Fruit fly (Drosophila melanogaster): Measurements from ENCODE around the gene CG2694.
A peak's percentile ranks its signal among the peaks of the same experiment; 100 is the strongest.

CG2694 gene

DNA sequence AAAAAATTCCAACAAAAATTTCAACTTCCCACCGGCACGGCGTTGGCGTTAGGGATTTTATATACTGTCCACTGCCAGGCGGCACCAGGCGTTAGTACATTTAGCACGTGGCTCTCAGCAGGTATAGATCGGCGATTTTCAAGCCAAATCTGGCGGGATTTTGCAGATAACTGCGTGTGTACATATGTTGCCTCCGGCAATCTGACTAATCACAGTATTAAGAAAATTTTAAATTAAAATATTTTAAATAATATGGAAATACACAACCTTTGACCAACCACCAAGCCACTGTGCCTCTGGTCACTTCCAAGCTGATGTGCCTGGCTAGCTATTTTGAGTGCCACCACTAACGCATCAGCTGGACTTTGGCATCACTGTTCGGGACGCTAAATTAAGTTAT lies 18.2 kb downstream of the CG2694 start, which contains the start of the genes ttm50 and CG2712 (continued):
- TF ChIP-seq CG18599 (GFP tag; optimal IDR thresholded peaks at IDR 0.05) (no peak), Hr3 (GFP tag; optimal IDR thresholded peaks at IDR 0.05) (peak; percentile 54), phol (tag; optimal IDR thresholded peaks at IDR 0.05) (peak; percentile 75), Bdp1 (GFP tag; optimal IDR thresholded peaks at IDR 0.05) (no peak), ranshi (GFP tag; IDR thresholded peaks at IDR 0.05) (peak; percentile 29; the same call in 1 of the 2 replicates), Hr78 (GFP tag; optimal IDR thresholded peaks at IDR 0.05) (no peak), oc (tag; optimal IDR thresholded peaks at IDR 0.05) (no peak), NfI (GFP tag; optimal IDR thresholded peaks at IDR 0.05) (peak; percentile 65), CG9932 (GFP tag; IDR thresholded peaks at IDR 0.05) (peak; percentile 75), CG3995 (GFP tag; optimal IDR thresholded peaks at IDR 0.05) (peak; percentile 55), CG30403 (GFP tag; optimal IDR thresholded peaks at IDR 0.05) (peak; percentile 73), CG31224 (GFP tag; IDR thresholded peaks at IDR 0.05) (0 out of 2 replicates have a peak, but pooled peaks have one; percentile 40), CG8924 (tag; optimal IDR thresholded peaks at IDR 0.05) (peak; percentile 74), danr (GFP tag; IDR thresholded peaks at IDR 0.05) (0 out of 2 replicates have a peak, but pooled peaks have one; percentile 47), CG14710 (tag; optimal IDR thresholded peaks at IDR 0.05) (peak; percentile 81), vfl (GFP tag; optimal IDR thresholded peaks at IDR 0.05) (peak; percentile 6), BEAF-32 (GFP tag; optimal IDR thresholded peaks at IDR 0.05) (peak; percentile 52), esg (GFP tag; conservative IDR thresholded peaks at IDR 0.05) (peak; percentile 25; the same call in 1 of the 2 replicates), CG1602 (GFP tag; optimal IDR thresholded peaks at IDR 0.05) (peak; percentile 27), nom (GFP tag; optimal IDR thresholded peaks at IDR 0.05) (peak; percentile 34), CG10209 (GFP tag; optimal IDR thresholded peaks at IDR 0.05) (no peak), CG13123 (GFP tag; optimal IDR thresholded peaks at IDR 0.05) (no peak), CkIIα-i1 (GFP tag; IDR thresholded peaks at IDR 0.05) (no peak), CG7839 (tag; optimal IDR thresholded peaks at IDR 0.05) (no peak), croc (GFP tag; conservative IDR thresholded peaks at IDR 0.05) (peak; percentile 47; the same call in 2 of the 3 replicates), klu (GFP tag; IDR thresholded peaks at IDR 0.05) (0 out of 2 replicates have a peak, but pooled peaks have one; percentile 9), slbo (GFP tag; IDR thresholded peaks at IDR 0.05) (peak; percentile 64), MESR4 (GFP tag; optimal IDR thresholded peaks at IDR 0.05) (no peak), Hr51 (GFP tag; optimal IDR thresholded peaks at IDR 0.05) (no peak), unc-4 (GFP tag; IDR thresholded peaks at IDR 0.05; ENCODE audit: partially characterized antibody) (no peak), usp (GFP tag; optimal IDR thresholded peaks at IDR 0.05) (no peak), CG12299 (tag; optimal IDR thresholded peaks at IDR 0.05) (peak; percentile 7), CG9215 (GFP tag; IDR thresholded peaks at IDR 0.05) (peak; percentile 64), MBD-R2 (GFP tag; IDR thresholded peaks at IDR 0.05) (peak; percentile 87), CG9727 (GFP tag; optimal IDR thresholded peaks at IDR 0.05) (peak; percentile 70), zen (tag; optimal IDR thresholded peaks at IDR 0.05) (peak; percentile 40), Ets65A (GFP tag) (peak; percentile 62), CG18476 (GFP tag; optimal IDR thresholded peaks at IDR 0.05) (peak; percentile 35), CG11398 (GFP tag; optimal IDR thresholded peaks at IDR 0.05) (no peak), ap (GFP tag; IDR thresholded peaks at IDR 0.05) (no peak), Optix (GFP tag; IDR thresholded peaks at IDR 0.05) (peak; percentile 31; the same call in 1 of the 3 replicates), zfh2 (GFP tag; optimal IDR thresholded peaks at IDR 0.05) (peak; percentile 33), salm (tag; optimal IDR thresholded peaks at IDR 0.05) (no peak), CG2120 (GFP tag; optimal IDR thresholded peaks at IDR 0.05) (peak; percentile 54), CG12155 (GFP tag; optimal IDR thresholded peaks at IDR 0.05) (no peak), Xbp1 (GFP tag; optimal IDR thresholded peaks at IDR 0.05) (peak; percentile 70), trh (GFP tag; optimal IDR thresholded peaks at IDR 0.05) (peak; percentile 21), CG15514 (GFP tag; optimal IDR thresholded peaks at IDR 0.05) (peak; percentile 82)
